In genomic region chr3R:9559413-9560014, dm6 we compare ENCODE assay signal across 1 fruit fly cellular context.
TF ChIP-seq lines count a peak whose summit lies in the region.

AP-1mu (minus strand) TSS chr3R:9559525.
MBD-like (plus strand) TSS chr3R:9559760.

TF ChIP-seq in whole organism, embryonic, 481 proteins besides CTCF, POLR2A, EP300 and RAD21 (continued from another document and continues in another):
- peak; percentile 68 for TF ChIP-seq Dip3 (GFP tag; optimal IDR thresholded peaks at IDR 0.05; lab: Kevin White, UChicago)
- TF ChIP-seq NC2β (GFP tag; optimal IDR thresholded peaks at IDR 0.05; lab: Kevin White, UChicago) = peak; percentile 76
- no peak for TF ChIP-seq CG10565 (GFP tag; optimal IDR thresholded peaks at IDR 0.05; lab: Kevin White, UChicago)
- no peak for TF ChIP-seq gsb-n (tag; optimal IDR thresholded peaks at IDR 0.05; lab: Kevin White, UChicago)
- TF ChIP-seq CG7357 (GFP tag; IDR thresholded peaks at IDR 0.05; lab: Robert Waterston, UW) = peak; percentile 29; the same call in 1 of the 3 replicates
- no peak for TF ChIP-seq CG3065 (GFP tag; optimal IDR thresholded peaks at IDR 0.05; lab: Kevin White, UChicago)
- peak; percentile 27 for TF ChIP-seq CG8388 (GFP tag; optimal IDR thresholded peaks at IDR 0.05; lab: Kevin White, UChicago)
- TF ChIP-seq sob (GFP tag; IDR thresholded peaks at IDR 0.05; lab: Robert Waterston, UW) = peak; percentile 60
- no peak for TF ChIP-seq Lim3 (GFP tag; IDR thresholded peaks at IDR 0.05; lab: Robert Waterston, UW)
- TF ChIP-seq Dref (GFP tag; IDR thresholded peaks at IDR 0.05; lab: Robert Waterston, UW) = 0 out of 2 replicates have a peak, but pooled peaks have one; percentile 37
- TF ChIP-seq bab2 (GFP tag; optimal IDR thresholded peaks at IDR 0.05; lab: Kevin White, UChicago) = peak; percentile 62
- peak; percentile 69 for TF ChIP-seq bcd (GFP tag; optimal IDR thresholded peaks at IDR 0.05; lab: Kevin White, UChicago)
- peak; percentile 55; the same call in 1 of the 2 replicates for TF ChIP-seq CG13287 (GFP tag; IDR thresholded peaks at IDR 0.05; lab: Robert Waterston, UW; ENCODE audit: partially characterized antibody)
- peak; percentile 27 for TF ChIP-seq Hmx (GFP tag; optimal IDR thresholded peaks at IDR 0.05; lab: Kevin White, UChicago)
- TF ChIP-seq danr (GFP tag; IDR thresholded peaks at IDR 0.05; lab: Robert Waterston, UW) = no peak
- TF ChIP-seq al (GFP tag; IDR thresholded peaks at IDR 0.05; lab: Robert Waterston, UW) = peak; percentile 55
- TF ChIP-seq CG9932 (GFP tag; IDR thresholded peaks at IDR 0.05; lab: Robert Waterston, UW) = peak; percentile 83
- peak; percentile 42; the same call in 1 of the 3 replicates for TF ChIP-seq knrl (GFP tag; IDR thresholded peaks at IDR 0.05; lab: Robert Waterston, UW; ENCODE audit: partially characterized antibody)
- peak; percentile 35; the same call in 1 of the 2 replicates for TF ChIP-seq ssp (GFP tag; IDR thresholded peaks at IDR 0.05; lab: Robert Waterston, UW)
- no peak for TF ChIP-seq scrt (GFP tag; optimal IDR thresholded peaks at IDR 0.05; lab: Kevin White, UChicago)
- TF ChIP-seq CG12104 (GFP tag; optimal IDR thresholded peaks at IDR 0.05; lab: Kevin White, UChicago) = peak; percentile 71
- TF ChIP-seq Neu2 (GFP tag; optimal IDR thresholded peaks at IDR 0.05; lab: Kevin White, UChicago; ENCODE audit: borderline replicate concordance) = no peak
- no peak for TF ChIP-seq gcm2 (GFP tag; optimal IDR thresholded peaks at IDR 0.05; lab: Kevin White, UChicago)
- TF ChIP-seq salm (tag; optimal IDR thresholded peaks at IDR 0.05; lab: Kevin White, UChicago) = no peak
- no peak for TF ChIP-seq HLH4C (GFP tag; IDR thresholded peaks at IDR 0.05; lab: Robert Waterston, UW; ENCODE audit: partially characterized antibody)
- no peak for TF ChIP-seq CG6683 (GFP tag; optimal IDR thresholded peaks at IDR 0.05; lab: Kevin White, UChicago)
- TF ChIP-seq Deaf1 (tag; optimal IDR thresholded peaks at IDR 0.05; lab: Kevin White, UChicago) = no peak
- TF ChIP-seq CG14710 (tag; optimal IDR thresholded peaks at IDR 0.05; lab: Kevin White, UChicago) = peak; percentile 81
- 0 out of 3 replicates have a peak, but pooled peaks have one; percentile 17 for TF ChIP-seq mld (GFP tag; IDR thresholded peaks at IDR 0.05; lab: Robert Waterston, UW; ENCODE audit: partially characterized antibody)
- no peak for TF ChIP-seq ERR (GFP tag; optimal IDR thresholded peaks at IDR 0.05; lab: Kevin White, UChicago)
- peak; percentile 34; the same call in 1 of the 2 replicates for TF ChIP-seq wor (GFP tag; IDR thresholded peaks at IDR 0.05; lab: Robert Waterston, UW)
- TF ChIP-seq CG12391 (tag; optimal IDR thresholded peaks at IDR 0.05; lab: Kevin White, UChicago) = peak; percentile 79
- TF ChIP-seq CG10366 (GFP tag; IDR thresholded peaks at IDR 0.05; lab: Robert Waterston, UW) = peak; percentile 35; the same call in 1 of the 2 replicates
- no peak for TF ChIP-seq D19A (tag; optimal IDR thresholded peaks at IDR 0.05; lab: Kevin White, UChicago)
- peak; percentile 60 for TF ChIP-seq CG7786 (GFP tag; optimal IDR thresholded peaks at IDR 0.05; lab: Kevin White, UChicago)
- no peak for TF ChIP-seq NC2α (GFP tag; optimal IDR thresholded peaks at IDR 0.05; lab: Kevin White, UChicago)
- TF ChIP-seq org-1 (GFP tag; optimal IDR thresholded peaks at IDR 0.05; lab: Kevin White, UChicago) = no peak
- peak; percentile 65 for TF ChIP-seq Chrac-16 (GFP tag; optimal IDR thresholded peaks at IDR 0.05; lab: Kevin White, UChicago)
- TF ChIP-seq nau (GFP tag; optimal IDR thresholded peaks at IDR 0.05; lab: Kevin White, UChicago) = no peak
- no peak for TF ChIP-seq Jarid2 (GFP tag; optimal IDR thresholded peaks at IDR 0.05; lab: Kevin White, UChicago)
- no peak for TF ChIP-seq Awh (GFP tag; IDR thresholded peaks at IDR 0.05; lab: Robert Waterston, UW)
- TF ChIP-seq CG4854 (GFP tag; optimal IDR thresholded peaks at IDR 0.05; lab: Kevin White, UChicago) = peak; percentile 58
- TF ChIP-seq CG6765 (GFP tag; optimal IDR thresholded peaks at IDR 0.05; lab: Kevin White, UChicago) = peak; percentile 33
- no peak for TF ChIP-seq sc (optimal IDR thresholded peaks at IDR 0.05; lab: Kevin White, UChicago)
- TF ChIP-seq sc (GFP tag; optimal IDR thresholded peaks at IDR 0.05; lab: Kevin White, UChicago) = peak; percentile 30
- TF ChIP-seq jigr1 (GFP tag; IDR thresholded peaks at IDR 0.05; lab: Robert Waterston, UW) = no peak
- 0 out of 2 replicates have a peak, but pooled peaks have one; percentile 52 for TF ChIP-seq toy (GFP tag; IDR thresholded peaks at IDR 0.05; lab: Robert Waterston, UW)
- TF ChIP-seq grau (tag; optimal IDR thresholded peaks at IDR 0.05; lab: Kevin White, UChicago) = peak; percentile 69
- TF ChIP-seq chm (GFP tag; IDR thresholded peaks at IDR 0.05; lab: Robert Waterston, UW) = 0 out of 2 replicates have a peak, but pooled peaks have one; percentile 34
- no peak for TF ChIP-seq CG14860 (GFP tag; IDR thresholded peaks at IDR 0.05; lab: Robert Waterston, UW; ENCODE audit: partially characterized antibody)
- TF ChIP-seq CG13624 (GFP tag; optimal IDR thresholded peaks at IDR 0.05; lab: Kevin White, UChicago) = peak; percentile 55
- TF ChIP-seq CG31441 (GFP tag; IDR thresholded peaks at IDR 0.05; lab: Robert Waterston, UW) = peak; percentile 69
- peak; percentile 43; the same call in 1 of the 2 replicates for TF ChIP-seq CG8765 (GFP tag; IDR thresholded peaks at IDR 0.05; lab: Robert Waterston, UW)
- TF ChIP-seq pfk (GFP tag; optimal IDR thresholded peaks at IDR 0.05; lab: Kevin White, UChicago) = no peak
- TF ChIP-seq CG6175 (GFP tag; IDR thresholded peaks at IDR 0.05; lab: Robert Waterston, UW) = no peak
- peak; percentile 61; the same call in 1 of the 4 replicates for TF ChIP-seq Dll (GFP tag; IDR thresholded peaks at IDR 0.05; lab: Robert Waterston, UW; ENCODE audit: partially characterized antibody)
- no peak for TF ChIP-seq jing (GFP tag; optimal IDR thresholded peaks at IDR 0.05; lab: Kevin White, UChicago)
- peak; percentile 65 for TF ChIP-seq gro (GFP tag; optimal IDR thresholded peaks at IDR 0.05; lab: Kevin White, UChicago)
- no peak; the same call in 1 of the 2 replicates for TF ChIP-seq bbx (GFP tag; IDR thresholded peaks at IDR 0.05; lab: Robert Waterston, UW; ENCODE audit: partially characterized antibody)
- TF ChIP-seq CG4707 (GFP tag; optimal IDR thresholded peaks at IDR 0.05; lab: Kevin White, UChicago) = no peak
- peak; percentile 41; the same call in 1 of the 2 replicates for TF ChIP-seq klu (GFP tag; IDR thresholded peaks at IDR 0.05; lab: Robert Waterston, UW)
- TF ChIP-seq H2.0 (GFP tag; IDR thresholded peaks at IDR 0.05; lab: Robert Waterston, UW) = peak; percentile 47; the same call in 1 of the 2 replicates
- TF ChIP-seq CG17568 (GFP tag; optimal IDR thresholded peaks at IDR 0.05; lab: Kevin White, UChicago) = no peak
- TF ChIP-seq Hr51 (GFP tag; optimal IDR thresholded peaks at IDR 0.05; lab: Kevin White, UChicago) = peak in 1 of 2 experiments; percentile 65
- peak; percentile 62 for TF ChIP-seq CG7839 (tag; optimal IDR thresholded peaks at IDR 0.05; lab: Kevin White, UChicago)
- peak; percentile 62 for TF ChIP-seq CG18476 (GFP tag; optimal IDR thresholded peaks at IDR 0.05; lab: Kevin White, UChicago)
- TF ChIP-seq CG5953 (GFP tag; IDR thresholded peaks at IDR 0.05; lab: Robert Waterston, UW) = no peak
- TF ChIP-seq so (GFP tag; IDR thresholded peaks at IDR 0.05; lab: Robert Waterston, UW) = no peak
- TF ChIP-seq CG31388 (GFP tag; optimal IDR thresholded peaks at IDR 0.05; lab: Kevin White, UChicago) = peak; percentile 2
- TF ChIP-seq oc (tag; optimal IDR thresholded peaks at IDR 0.05; lab: Kevin White, UChicago) = no peak
- no peak for TF ChIP-seq CG5180 (GFP tag; optimal IDR thresholded peaks at IDR 0.05; lab: Kevin White, UChicago)
- peak; percentile 9 for TF ChIP-seq CG10654 (GFP tag; optimal IDR thresholded peaks at IDR 0.05; lab: Kevin White, UChicago)
- TF ChIP-seq CG43689 (GFP tag; IDR thresholded peaks at IDR 0.05; lab: Robert Waterston, UW) = no peak
- TF ChIP-seq sens (GFP tag; lab: Kevin White, UChicago) = peak; percentile 92
- no peak for TF ChIP-seq prd (optimal IDR thresholded peaks at IDR 0.05; lab: Kevin White, UChicago)
- peak; percentile 77 for TF ChIP-seq prd (GFP tag; IDR thresholded peaks at IDR 0.05; lab: Robert Waterston, UW)
- peak; percentile 89 for TF ChIP-seq gfzf (GFP tag; optimal IDR thresholded peaks at IDR 0.05; lab: Kevin White, UChicago)
- peak; percentile 41 for TF ChIP-seq CG10462 (GFP tag; optimal IDR thresholded peaks at IDR 0.05; lab: Kevin White, UChicago)
- peak; percentile 27 for TF ChIP-seq cato (GFP tag; optimal IDR thresholded peaks at IDR 0.05; lab: Kevin White, UChicago; ENCODE audit: borderline replicate concordance)
- TF ChIP-seq Optix (GFP tag; IDR thresholded peaks at IDR 0.05; lab: Robert Waterston, UW) = peak; percentile 9; the same call in 1 of the 3 replicates
- TF ChIP-seq CG8944 (GFP tag; optimal IDR thresholded peaks at IDR 0.05; lab: Kevin White, UChicago) = peak; percentile 63
- TF ChIP-seq Dip2 (GFP tag; IDR thresholded peaks at IDR 0.05; lab: Robert Waterston, UW) = no peak
- no peak for TF ChIP-seq CG31365 (tag; optimal IDR thresholded peaks at IDR 0.05; lab: Kevin White, UChicago)
- 0 out of 2 replicates have a peak, but pooled peaks have one; percentile 47 for TF ChIP-seq CG11247 (GFP tag; IDR thresholded peaks at IDR 0.05; lab: Robert Waterston, UW)
- TF ChIP-seq Oaz (GFP tag; IDR thresholded peaks at IDR 0.05; lab: Robert Waterston, UW) = no peak
- TF ChIP-seq sisA (GFP tag; IDR thresholded peaks at IDR 0.05; lab: Robert Waterston, UW) = peak; percentile 56
- peak; percentile 73 for TF ChIP-seq stwl (tag; optimal IDR thresholded peaks at IDR 0.05; lab: Kevin White, UChicago)
- no peak for TF ChIP-seq CG16779 (GFP tag; IDR thresholded peaks at IDR 0.05; lab: Robert Waterston, UW)
- peak; percentile 94 for TF ChIP-seq Sin3A (optimal IDR thresholded peaks at IDR 0.05; lab: Kevin White, UChicago)
- TF ChIP-seq crc (GFP tag; optimal IDR thresholded peaks at IDR 0.05; lab: Kevin White, UChicago) = peak; percentile 30
- TF ChIP-seq CG34376 (GFP tag; optimal IDR thresholded peaks at IDR 0.05; lab: Kevin White, UChicago) = peak; percentile 68
- no peak for TF ChIP-seq CG10274 (GFP tag; optimal IDR thresholded peaks at IDR 0.05; lab: Kevin White, UChicago)
- peak; percentile 69 for TF ChIP-seq ems (GFP tag; optimal IDR thresholded peaks at IDR 0.05; lab: Kevin White, UChicago)
- no peak for TF ChIP-seq cg (GFP tag; optimal IDR thresholded peaks at IDR 0.05; lab: Kevin White, UChicago)
- TF ChIP-seq gsb (GFP tag; IDR thresholded peaks at IDR 0.05; lab: Robert Waterston, UW) = no peak
- peak; percentile 99 for TF ChIP-seq CG4360 (GFP tag; IDR thresholded peaks at IDR 0.05; lab: Robert Waterston, UW)
- TF ChIP-seq CG7372 (GFP tag; IDR thresholded peaks at IDR 0.05; lab: Robert Waterston, UW) = peak; percentile 60
- TF ChIP-seq HLH54F (GFP tag; optimal IDR thresholded peaks at IDR 0.05; lab: Kevin White, UChicago) = peak; percentile 80
- 0 out of 2 replicates have a peak, but pooled peaks have one; percentile 3 for TF ChIP-seq CG42726 (GFP tag; IDR thresholded peaks at IDR 0.05; lab: Robert Waterston, UW; ENCODE audit: partially characterized antibody)
- peak; percentile 59 for TF ChIP-seq CG30020 (tag; optimal IDR thresholded peaks at IDR 0.05; lab: Kevin White, UChicago)
- TF ChIP-seq hbn (GFP tag; IDR thresholded peaks at IDR 0.05; lab: Robert Waterston, UW; ENCODE audit: partially characterized antibody) = peak; percentile 49
- peak; percentile 76 for TF ChIP-seq Rfx (GFP tag; IDR thresholded peaks at IDR 0.05; lab: Robert Waterston, UW)
- TF ChIP-seq CG7271 (tag; optimal IDR thresholded peaks at IDR 0.05; lab: Kevin White, UChicago) = no peak
- peak; percentile 45; the same call in 1 of the 2 replicates for TF ChIP-seq GATAe (GFP tag; conservative IDR thresholded peaks at IDR 0.05; lab: Robert Waterston, UW)
- peak; percentile 39 for TF ChIP-seq CG16815 (GFP tag; optimal IDR thresholded peaks at IDR 0.05; lab: Kevin White, UChicago)
- peak; percentile 65; the same call in 2 of the 3 replicates for TF ChIP-seq ken (GFP tag; IDR thresholded peaks at IDR 0.05; lab: Robert Waterston, UW)
- TF ChIP-seq mirr (GFP tag; optimal IDR thresholded peaks at IDR 0.05; lab: Kevin White, UChicago) = no peak
- TF ChIP-seq da (GFP tag; optimal IDR thresholded peaks at IDR 0.05; lab: Kevin White, UChicago) = peak; percentile 16
- peak; percentile 4 for TF ChIP-seq CG7987 (GFP tag; optimal IDR thresholded peaks at IDR 0.05; lab: Kevin White, UChicago)
- 0 out of 2 replicates have a peak, but pooled peaks have one; percentile 13 for TF ChIP-seq inv (GFP tag; IDR thresholded peaks at IDR 0.05; lab: Robert Waterston, UW; ENCODE audit: partially characterized antibody)
- TF ChIP-seq kni (GFP tag; optimal IDR thresholded peaks at IDR 0.05; lab: Kevin White, UChicago) = peak; percentile 10
- peak; percentile 97 for TF ChIP-seq CG10267 (tag; optimal IDR thresholded peaks at IDR 0.05; lab: Kevin White, UChicago)
- peak; percentile 76 for TF ChIP-seq Max (GFP tag; optimal IDR thresholded peaks at IDR 0.05; lab: Kevin White, UChicago)
- TF ChIP-seq otp (GFP tag; IDR thresholded peaks at IDR 0.05; lab: Robert Waterston, UW) = no peak
- TF ChIP-seq usp (GFP tag; optimal IDR thresholded peaks at IDR 0.05; lab: Kevin White, UChicago) = no peak
- TF ChIP-seq CG30403 (GFP tag; optimal IDR thresholded peaks at IDR 0.05; lab: Kevin White, UChicago) = peak; percentile 83
- TF ChIP-seq Lhr (GFP tag; optimal IDR thresholded peaks at IDR 0.05; lab: Kevin White, UChicago) = peak; percentile 66
- TF ChIP-seq Scr (GFP tag; IDR thresholded peaks at IDR 0.05; lab: Robert Waterston, UW; ENCODE audit: partially characterized antibody) = peak; percentile 56
- peak; percentile 58 for TF ChIP-seq tup (GFP tag; optimal IDR thresholded peaks at IDR 0.05; lab: Kevin White, UChicago)
- 0 out of 2 replicates have a peak, but pooled peaks have one; percentile 45 for TF ChIP-seq CG32767 (GFP tag; IDR thresholded peaks at IDR 0.05; lab: Robert Waterston, UW)
- peak; percentile 33 for TF ChIP-seq CG17912 (GFP tag; optimal IDR thresholded peaks at IDR 0.05; lab: Kevin White, UChicago)
- TF ChIP-seq zfh1 (GFP tag; IDR thresholded peaks at IDR 0.05; lab: Robert Waterston, UW) = peak; percentile 49; the same call in 2 of the 3 replicates
- peak; percentile 65 for TF ChIP-seq Atf3 (GFP tag; optimal IDR thresholded peaks at IDR 0.05; lab: Kevin White, UChicago)
- peak; percentile 49 for TF ChIP-seq CG31224 (GFP tag; IDR thresholded peaks at IDR 0.05; lab: Robert Waterston, UW)
- no peak for TF ChIP-seq psq (GFP tag; optimal IDR thresholded peaks at IDR 0.05; lab: Kevin White, UChicago)
- peak; percentile 66 for TF ChIP-seq CG9215 (GFP tag; IDR thresholded peaks at IDR 0.05; lab: Robert Waterston, UW)
- TF ChIP-seq Hr3 (GFP tag; optimal IDR thresholded peaks at IDR 0.05; lab: Kevin White, UChicago) = peak; percentile 66
